Worm (Caenorhabditis elegans) whole organism, L2 larva: Measurements from ENCODE around the gene C33H5.13.

Experiments used
- C34F6.9 ChIP-seq: fragments of 150-350 bp; optimal IDR thresholded peaks from 2 replicates; lab custom pipeline; 2014; ENCODE audit warnings: missing biosample characterization, missing genetic modification characterization
- F13H6.1 ChIP-seq: sonication (generic microtip); optimal IDR thresholded peaks from 2 replicates; lab custom pipeline; 2016; ENCODE audit warnings: missing genetic modification characterization, missing compliant biosample characterization
- R02D3.7 ChIP-seq: fragments of 150-350 bp; optimal IDR thresholded peaks from 2 replicates; lab custom pipeline; 2014; ENCODE audit warnings: missing biosample characterization, missing genetic modification characterization
- Y55F3AM.14 ChIP-seq: fragments of 200-800 bp; sonication (Bioruptor generic); optimal IDR thresholded peaks from 2 replicates; lab custom pipeline; 2018; ENCODE audit warnings: mild to moderate bottlenecking, missing genetic modification characterization, missing compliant biosample characterization
- ZK546.5 ChIP-seq: sonication (generic microtip); optimal IDR thresholded peaks from 2 replicates; lab custom pipeline; 2017; ENCODE audit warnings: missing biosample characterization, missing genetic modification characterization
- alr-1 ChIP-seq: fragments of 150-350 bp; optimal IDR thresholded peaks from 2 replicates; lab custom pipeline; 2014; ENCODE audit warnings: missing biosample characterization, missing genetic modification characterization
- aly-2 ChIP-seq: fragments of 150-350 bp; optimal IDR thresholded peaks from 2 replicates; lab custom pipeline; 2014; ENCODE audit warnings: missing biosample characterization, missing genetic modification characterization
- ama-1 ChIP-seq: fragments of 150-350 bp; optimal IDR thresholded peaks from 2 replicates; lab custom pipeline; 2018; ENCODE audit warnings: inconsistent platforms
- blmp-1 ChIP-seq: sonication (generic microtip); optimal IDR thresholded peaks from 2 replicates; lab custom pipeline; 2017; ENCODE audit warnings: missing genetic modification characterization, mild to moderate bottlenecking, missing compliant biosample characterization, antibody characterized with exemption, moderate library complexity; ENCODE audit not compliant: insufficient read depth
- ceh-16 ChIP-seq: fragments of 150-350 bp; optimal IDR thresholded peaks from 2 replicates; lab custom pipeline; 2014; ENCODE audit warnings: missing biosample characterization, missing genetic modification characterization
- ceh-82 ChIP-seq: fragments of 150-350 bp; optimal IDR thresholded peaks from 2 replicates; lab custom pipeline; 2014; ENCODE audit warnings: missing biosample characterization, missing genetic modification characterization
- crh-2 ChIP-seq: sonication (generic microtip); optimal IDR thresholded peaks from 2 replicates; lab custom pipeline; 2017; ENCODE audit warnings: missing biosample characterization, missing genetic modification characterization
- dmd-4 ChIP-seq: sonication (generic microtip); optimal IDR thresholded peaks from 2 replicates; lab custom pipeline; 2017; ENCODE audit warnings: missing biosample characterization, missing genetic modification characterization
- egl-27 ChIP-seq: sonication (generic microtip); optimal IDR thresholded peaks from 3 replicates; lab custom pipeline; 2017; ENCODE audit warnings: missing biosample characterization, missing genetic modification reagents, missing genetic modification characterization
- elt-1 ChIP-seq: fragments of 150-350 bp; optimal IDR thresholded peaks from 2 replicates; lab custom pipeline; 2014; ENCODE audit warnings: missing biosample characterization, missing genetic modification characterization
- elt-3 ChIP-seq: sonication (generic microtip); optimal IDR thresholded peaks from 2 replicates; lab custom pipeline; 2017; ENCODE audit warnings: missing biosample characterization, missing genetic modification characterization
- fos-1 ChIP-seq: fragments of 150-350 bp; optimal IDR thresholded peaks from 2 replicates; lab custom pipeline; 2014; ENCODE audit warnings: missing biosample characterization, missing genetic modification characterization
- gmeb-1 ChIP-seq: fragments of 150-350 bp; optimal IDR thresholded peaks from 2 replicates; lab custom pipeline; 2014; ENCODE audit warnings: missing biosample characterization, missing genetic modification characterization
- lin-11 ChIP-seq: fragments of 150-350 bp; sonication (generic microtip); optimal IDR thresholded peaks from 2 replicates; lab custom pipeline; 2014; ENCODE audit warnings: missing biosample characterization, missing genetic modification characterization, inconsistent platforms, mixed read lengths
- lin-13 ChIP-seq: fragments of 150-350 bp; optimal IDR thresholded peaks from 2 replicates; lab custom pipeline; 2014; ENCODE audit warnings: missing biosample characterization, missing genetic modification reagents, missing genetic modification characterization
- lin-39 ChIP-seq: fragments of 150-350 bp; optimal IDR thresholded peaks from 2 replicates; lab custom pipeline; 2014; ENCODE audit warnings: missing biosample characterization, missing genetic modification reagents, missing genetic modification characterization
- lsy-2 ChIP-seq, 2 experiments: fragments of 150-350 bp in 1 of 2; sonication (generic microtip) in 1 of 2; optimal IDR thresholded peaks; 2 replicates each; lab custom pipeline; 2014 to 2017; ENCODE audit warnings: missing biosample characterization in 2 of 2, missing genetic modification characterization in 2 of 2
- mab-5 ChIP-seq: fragments of 150-350 bp; optimal IDR thresholded peaks from 2 replicates; lab custom pipeline; 2014; ENCODE audit warnings: missing biosample characterization, missing genetic modification characterization
- mbf-1 ChIP-seq: sonication (generic microtip); optimal IDR thresholded peaks from 2 replicates; lab custom pipeline; 2017; ENCODE audit warnings: missing biosample characterization, missing genetic modification characterization
- mdl-1 ChIP-seq, 2 experiments: fragments of 150-350 bp in 1 of 2; sonication (generic microtip) in 1 of 2; optimal IDR thresholded peaks; 2 replicates each; lab custom pipeline; 2017; ENCODE audit warnings: missing biosample characterization in 2 of 2, missing genetic modification characterization in 2 of 2
- nhr-10 ChIP-seq: sonication (generic microtip); optimal IDR thresholded peaks from 2 replicates; lab custom pipeline; 2017; ENCODE audit warnings: missing biosample characterization, missing genetic modification characterization
- nhr-11 ChIP-seq: fragments of 150-350 bp; optimal IDR thresholded peaks from 2 replicates; lab custom pipeline; 2014; ENCODE audit warnings: missing biosample characterization, missing genetic modification characterization
- nhr-12 ChIP-seq: fragments of 150-350 bp; optimal IDR thresholded peaks from 2 replicates; lab custom pipeline; 2014; ENCODE audit warnings: missing biosample characterization, missing genetic modification characterization
- nhr-129 ChIP-seq: fragments of 150-350 bp; optimal IDR thresholded peaks from 2 replicates; lab custom pipeline; 2014; ENCODE audit warnings: missing biosample characterization, missing genetic modification characterization
- nhr-21 ChIP-seq: fragments of 150-350 bp; optimal IDR thresholded peaks from 2 replicates; lab custom pipeline; 2014; ENCODE audit warnings: missing biosample characterization, missing genetic modification characterization
- nhr-23 ChIP-seq: fragments of 150-350 bp; optimal IDR thresholded peaks from 2 replicates; lab custom pipeline; 2014; ENCODE audit warnings: missing biosample characterization, missing genetic modification reagents, missing genetic modification characterization
- nhr-237 ChIP-seq: fragments of 150-350 bp; optimal IDR thresholded peaks from 2 replicates; lab custom pipeline; 2014; ENCODE audit warnings: missing biosample characterization, missing genetic modification characterization
- nhr-25 ChIP-seq: fragments of 150-350 bp; sonication (generic microtip); optimal IDR thresholded peaks from 3 replicates; lab custom pipeline; 2014; ENCODE audit warnings: missing biosample characterization, missing genetic modification characterization
- nhr-6 ChIP-seq: fragments of 150-350 bp; optimal IDR thresholded peaks from 2 replicates; lab custom pipeline; 2014; ENCODE audit warnings: missing biosample characterization, missing genetic modification characterization
- nhr-77 ChIP-seq: fragments of 150-350 bp; optimal IDR thresholded peaks from 2 replicates; lab custom pipeline; 2014; ENCODE audit warnings: missing biosample characterization, missing genetic modification characterization
- peb-1 ChIP-seq: fragments of 150-350 bp; optimal IDR thresholded peaks from 2 replicates; lab custom pipeline; 2014; ENCODE audit warnings: missing biosample characterization, missing genetic modification characterization
- sem-4 ChIP-seq: fragments of 150-350 bp; optimal IDR thresholded peaks from 2 replicates; lab custom pipeline; 2014; ENCODE audit warnings: missing biosample characterization, missing genetic modification reagents, missing genetic modification characterization
- skn-1 ChIP-seq: sonication (generic microtip); optimal IDR thresholded peaks from 2 replicates; lab custom pipeline; 2017; ENCODE audit warnings: missing biosample characterization, missing genetic modification characterization
- sma-3 ChIP-seq: sonication (generic microtip); optimal IDR thresholded peaks from 2 replicates; lab custom pipeline; 2016; ENCODE audit warnings: missing genetic modification reagents, missing genetic modification characterization, missing compliant biosample characterization
- sma-9 ChIP-seq, 2 experiments: fragments of 150-350 bp in 1 of 2; sonication (generic microtip) in 1 of 2; optimal IDR thresholded peaks; 2 replicates each; lab custom pipeline; 2014 to 2016; ENCODE audit warnings: missing genetic modification characterization in 2 of 2, mild to moderate bottlenecking in 1 of 2, missing biosample characterization in 1 of 2, missing compliant biosample characterization in 1 of 2, missing genetic modification reagents in 1 of 2, moderate library complexity in 1 of 2
- snpc-4 ChIP-seq: fragments of 150-350 bp; optimal IDR thresholded peaks from 2 replicates; lab custom pipeline; 2014; ENCODE audit warnings: missing biosample characterization, missing genetic modification characterization
- unc-39 ChIP-seq: fragments of 150-350 bp; optimal IDR thresholded peaks from 2 replicates; lab custom pipeline; 2014; ENCODE audit warnings: missing biosample characterization, missing genetic modification characterization
- unc-55 ChIP-seq: fragments of 150-350 bp; sonication (generic microtip); optimal IDR thresholded peaks from 3 replicates; lab custom pipeline; 2014; ENCODE audit warnings: missing biosample characterization, missing genetic modification reagents, missing genetic modification characterization
- unc-62 ChIP-seq: fragments of 150-350 bp; optimal IDR thresholded peaks from 2 replicates; lab custom pipeline; 2014; ENCODE audit warnings: missing biosample characterization, missing genetic modification reagents, missing genetic modification characterization
- zag-1 ChIP-seq: fragments of 150-350 bp; optimal IDR thresholded peaks from 2 replicates; lab custom pipeline; 2014; ENCODE audit warnings: missing biosample characterization, missing genetic modification characterization
- ztf-1 ChIP-seq: fragments of 200-800 bp; sonication (Bioruptor generic); conservative IDR thresholded peaks from 2 replicates; pipeline ENCODE4 v1.3.6; 2022; ENCODE audit warnings: missing genetic modification characterization, missing compliant biosample characterization
- ztf-11 ChIP-seq: sonication (generic microtip); optimal IDR thresholded peaks from 2 replicates; lab custom pipeline; 2017; ENCODE audit warnings: missing biosample characterization, missing genetic modification characterization

C33H5.13 gene

DNA sequence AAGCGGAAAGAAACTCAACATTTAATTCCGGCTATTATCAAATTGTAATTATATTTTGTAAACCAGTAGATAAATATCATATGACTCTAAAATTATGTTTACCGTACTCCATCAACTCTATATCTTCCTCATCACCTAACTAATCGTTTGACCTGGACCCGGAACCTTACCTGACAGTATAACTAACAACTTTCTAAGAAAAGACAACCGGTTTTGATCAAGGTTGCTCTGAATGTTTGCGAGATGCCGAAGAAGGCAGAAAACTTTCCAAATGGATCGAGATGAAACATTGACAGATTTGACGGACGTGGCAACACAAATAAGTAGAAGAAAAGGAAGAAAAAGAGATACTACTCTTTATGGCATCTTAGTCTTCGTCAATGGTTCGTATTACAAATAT is 32.6 kb upstream of the C33H5.13 start:
- TF ChIP-seq egl-27 (tag; lab: Kevin White, UChicago) (peak; percentile 7), F13H6.1 (tag; lab: Kevin White, UChicago) (no peak), nhr-25 (tag; lab: Kevin White, UChicago) (peak; percentile 54), sma-9 (GFP tag; optimal IDR thresholded peaks at IDR 0.05; lab: Kevin White, UChicago) (no peak), sma-9 (tag; optimal IDR thresholded peaks at IDR 0.05; lab: Kevin White, UChicago) (no peak), ztf-1 (GFP tag; lab: Robert Waterston, UW) (no peak)

DNA sequence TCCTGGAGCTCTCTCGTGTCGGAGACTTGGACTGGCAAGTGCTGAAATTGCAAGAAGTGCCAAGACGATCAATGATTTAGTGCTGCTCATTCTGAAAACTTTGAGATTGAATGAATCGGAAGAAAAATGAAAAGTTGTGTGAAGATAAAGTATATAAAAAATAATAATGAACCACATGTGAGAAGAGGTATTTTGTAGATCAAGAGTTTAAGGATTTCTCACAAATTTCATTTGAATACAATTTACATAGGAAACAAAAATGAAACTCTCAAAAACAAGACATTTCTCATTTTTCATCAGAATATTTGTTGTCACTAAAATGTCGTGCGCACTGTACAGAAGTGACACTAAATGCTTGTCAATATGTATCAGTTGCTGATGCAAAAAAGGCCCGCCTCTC is 30.5 kb upstream of the C33H5.13 start, which contains the start of gene T14A8.2:
T14A8.2 (minus strand) TSS at position 101 of the 400 bp plus-strand sequence.
- TF ChIP-seq unc-39 (tag; lab: Kevin White, UChicago), result no peak
- TF ChIP-seq nhr-23 (tag; lab: Kevin White, UChicago), result no peak
- no peak for TF ChIP-seq nhr-77 (tag; lab: Kevin White, UChicago)
- TF ChIP-seq nhr-25 (tag; lab: Kevin White, UChicago), result no peak
- TF ChIP-seq ztf-1 (GFP tag; lab: Robert Waterston, UW), result no peak
- TF ChIP-seq crh-2 (tag; lab: Kevin White, UChicago), result no peak
- no peak for TF ChIP-seq ztf-11 (tag; lab: Kevin White, UChicago)
- no peak for TF ChIP-seq nhr-6 (tag; lab: Kevin White, UChicago)
- no peak for TF ChIP-seq mbf-1 (tag; lab: Kevin White, UChicago)
- TF ChIP-seq nhr-11 (tag; lab: Kevin White, UChicago), result no peak
- no peak for TF ChIP-seq elt-3 (tag; lab: Kevin White, UChicago)
- TF ChIP-seq, all 48 proteins: peak for 0

DNA sequence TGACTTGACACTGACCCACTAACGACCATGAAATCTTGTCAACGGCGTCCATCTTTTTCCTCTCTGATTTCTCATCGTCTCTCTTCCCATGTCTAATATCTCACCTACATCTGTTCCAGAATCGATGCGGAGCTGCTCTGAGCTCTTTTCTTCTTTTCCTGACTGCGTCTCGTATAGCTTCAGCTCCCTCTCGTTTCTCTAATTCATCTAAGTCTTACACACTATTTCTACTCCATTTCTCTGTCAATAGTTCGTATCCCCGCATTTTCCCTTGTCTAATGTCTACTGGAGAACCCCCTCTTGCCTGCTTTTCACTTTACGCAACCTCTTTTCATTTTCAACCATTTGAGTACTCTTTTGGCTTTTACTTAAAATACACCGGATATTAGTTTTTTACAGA is 25.8 kb upstream of the C33H5.13 start, which contains the start of gene ric-3:
ric-3 (plus strand) TSS at position 400 of the 400 bp plus-strand sequence.
- TF ChIP-seq sem-4, result peak; percentile 71
- TF ChIP-seq nhr-23 (tag; lab: Kevin White, UChicago), result no peak
- no peak for TF ChIP-seq lin-39
- no peak for TF ChIP-seq alr-1
- TF ChIP-seq nhr-12 (tag; lab: Kevin White, UChicago), result no peak
- peak; percentile 15 to 79 for TF ChIP-seq lsy-2 (tag; optimal IDR thresholded peaks at IDR 0.05; lab: Kevin White, UChicago)
- peak; percentile 38 for TF ChIP-seq fos-1
- TF ChIP-seq ceh-82 (tag; lab: Kevin White, UChicago), result no peak
- no peak for TF ChIP-seq ztf-1 (GFP tag; lab: Robert Waterston, UW)
- TF ChIP-seq ZK546.5 (tag; lab: Kevin White, UChicago), result no peak
- TF ChIP-seq elt-3 (tag; lab: Kevin White, UChicago), result no peak
- TF ChIP-seq ama-1 (lab: Kevin White, UChicago), result no peak
- TF ChIP-seq gmeb-1, result no peak
- TF ChIP-seq crh-2 (tag; lab: Kevin White, UChicago), result peak; percentile 68
- TF ChIP-seq elt-1 (tag; lab: Kevin White, UChicago), result no peak
- peak; percentile 45 for TF ChIP-seq mab-5 (tag; lab: Kevin White, UChicago)
- peak; percentile 86 for TF ChIP-seq sma-9 (GFP tag; optimal IDR thresholded peaks at IDR 0.05; lab: Kevin White, UChicago)
- TF ChIP-seq sma-9 (tag; optimal IDR thresholded peaks at IDR 0.05; lab: Kevin White, UChicago), result no peak
- TF ChIP-seq aly-2 (tag; lab: Kevin White, UChicago), result no peak
- no peak for TF ChIP-seq nhr-25 (tag; lab: Kevin White, UChicago)
- no peak for TF ChIP-seq nhr-10 (tag; lab: Kevin White, UChicago)
- peak; percentile 26 for TF ChIP-seq nhr-21 (tag; lab: Kevin White, UChicago)
- peak; percentile 75 for TF ChIP-seq zag-1 (tag; lab: Kevin White, UChicago)
- TF ChIP-seq unc-62 (GFP tag; lab: Kevin White, UChicago), result no peak
- TF ChIP-seq lin-11 (tag; lab: Kevin White, UChicago), result peak; percentile 54
- no peak for TF ChIP-seq nhr-11 (tag; lab: Kevin White, UChicago)
- TF ChIP-seq nhr-237, result no peak
- no peak for TF ChIP-seq R02D3.7 (tag; lab: Kevin White, UChicago)
- peak; percentile 26 for TF ChIP-seq lin-13 (GFP tag; lab: Kevin White, UChicago)
- peak; percentile 89 for TF ChIP-seq unc-55 (GFP tag; lab: Kevin White, UChicago)
- TF ChIP-seq unc-39 (tag; lab: Kevin White, UChicago), result no peak
- TF ChIP-seq nhr-129 (tag; lab: Kevin White, UChicago), result peak; percentile 84
- TF ChIP-seq blmp-1, result no peak
- TF ChIP-seq nhr-6 (tag; lab: Kevin White, UChicago), result peak; percentile 72
- TF ChIP-seq dmd-4, result no peak
- TF ChIP-seq C34F6.9, result peak; percentile 93
- TF ChIP-seq mdl-1 (tag; optimal IDR thresholded peaks at IDR 0.05; lab: Kevin White, UChicago), result peak in 1 of 2 experiments; percentile 10
- TF ChIP-seq sma-3, result no peak
- TF ChIP-seq Y55F3AM.14 (GFP tag; lab: Kevin White, UChicago), result no peak
- no peak for TF ChIP-seq ztf-11 (tag; lab: Kevin White, UChicago)
- peak; percentile 36 for TF ChIP-seq snpc-4 (tag; lab: Kevin White, UChicago)
- TF ChIP-seq peb-1 (tag; lab: Kevin White, UChicago), result no peak
- TF ChIP-seq nhr-77 (tag; lab: Kevin White, UChicago), result no peak
- TF ChIP-seq F13H6.1 (tag; lab: Kevin White, UChicago), result peak; percentile 84
- peak; percentile 42 for TF ChIP-seq egl-27 (tag; lab: Kevin White, UChicago)
- TF ChIP-seq mbf-1 (tag; lab: Kevin White, UChicago), result no peak
- no peak for TF ChIP-seq skn-1 (tag; lab: Kevin White, UChicago)
- no peak for TF ChIP-seq ceh-16 (tag; lab: Kevin White, UChicago)
